Fruit fly (Drosophila melanogaster) whole organism, embryonic: ENCODE measurements around the gene CG1542.

Experiments used
- ATbp ChIP-seq: fragments of 200-800 bp; sonication (Bioruptor generic); optimal IDR thresholded peaks from 2 replicates; lab custom pipeline; 2017; ENCODE audit warnings: missing biosample characterization, mild to moderate bottlenecking, missing genetic modification characterization, missing genetic modification reagents
- Awh ChIP-seq: fragments of 200-800 bp; sonication (Bioruptor generic); IDR thresholded peaks from 2 replicates; pipeline ENCODE4, ENCODE4 v1.3.6; 2022; ENCODE audit warnings: missing biosample characterization, missing genetic modification characterization
- Bdp1 ChIP-seq: fragments of 200-800 bp; sonication (Bioruptor generic); optimal IDR thresholded peaks from 3 replicates; lab custom pipeline; 2016; ENCODE audit warnings: missing biosample characterization, missing genetic modification characterization
- Blimp-1 ChIP-seq: fragments of 200-800 bp; sonication (Bioruptor generic); optimal IDR thresholded peaks from 3 replicates; lab custom pipeline; 2018; ENCODE audit warnings: missing biosample characterization, missing genetic modification characterization, mild to moderate bottlenecking, moderate library complexity, missing genetic modification reagents
- Bteb2 ChIP-seq: fragments of 200-800 bp; sonication (Bioruptor generic); optimal IDR thresholded peaks from 2 replicates; lab custom pipeline; 2016; ENCODE audit warnings: missing biosample characterization, missing genetic modification characterization
- CG10462 ChIP-seq: fragments of 200-800 bp; sonication (Bioruptor generic); optimal IDR thresholded peaks from 2 replicates; lab custom pipeline; 2016; ENCODE audit warnings: missing biosample characterization, missing genetic modification characterization
- CG11696 ChIP-seq: fragments of 200-800 bp; sonication (Bioruptor generic); IDR thresholded peaks from 2 replicates; pipeline ENCODE4 v1.3.6; 2022; ENCODE audit warnings: missing biosample characterization, missing genetic modification characterization
- CG13123 ChIP-seq: fragments of 200-800 bp; sonication (Bioruptor generic); optimal IDR thresholded peaks from 2 replicates; lab custom pipeline; 2016; ENCODE audit warnings: missing biosample characterization, missing genetic modification characterization
- CG18476 ChIP-seq: fragments of 200-800 bp; sonication (Bioruptor generic); optimal IDR thresholded peaks from 2 replicates; lab custom pipeline; 2016; ENCODE audit warnings: missing biosample characterization, mild to moderate bottlenecking, missing genetic modification characterization
- CG18764 ChIP-seq: fragments of 200-800 bp; sonication (Bioruptor generic); optimal IDR thresholded peaks from 3 replicates; lab custom pipeline; 2016; ENCODE audit warnings: missing biosample characterization, missing genetic modification characterization
- CG2199 ChIP-seq: fragments of 200-800 bp; sonication (Bioruptor generic); IDR thresholded peaks from 3 replicates; pipeline ENCODE4 v1.3.6; 2022; ENCODE audit warnings: missing biosample characterization, missing genetic modification characterization
- CG34422 ChIP-seq: fragments of 200-800 bp; sonication (Bioruptor generic); IDR thresholded peaks from 3 replicates; pipeline ENCODE4 v1.3.6; 2022; ENCODE audit warnings: missing biosample characterization, missing genetic modification characterization
- CG42726 ChIP-seq: fragments of 200-800 bp; sonication (Bioruptor generic); IDR thresholded peaks from 2 replicates; pipeline ENCODE4 v1.3.6; 2022; ENCODE audit warnings: missing biosample characterization, missing genetic modification characterization; ENCODE audit not compliant: partially characterized antibody
- CG4730 ChIP-seq: fragments of 200-800 bp; sonication (Bioruptor generic); IDR thresholded peaks from 2 replicates; pipeline ENCODE4 v1.3.6; 2022; ENCODE audit warnings: missing biosample characterization, missing genetic modification characterization
- CG5180 ChIP-seq: fragments of 200-800 bp; sonication (Bioruptor generic); optimal IDR thresholded peaks from 3 replicates; lab custom pipeline; 2017; ENCODE audit warnings: missing biosample characterization, missing genetic modification characterization, mild to moderate bottlenecking, moderate library complexity, missing genetic modification reagents
- CG6654 ChIP-seq: fragments of 200-800 bp; sonication (Bioruptor generic); optimal IDR thresholded peaks from 2 replicates; lab custom pipeline; 2017; ENCODE audit warnings: missing biosample characterization, mild to moderate bottlenecking, missing genetic modification characterization
- CG6791 ChIP-seq: fragments of 200-800 bp; sonication (Bioruptor generic); IDR thresholded peaks from 3 replicates; pipeline ENCODE4 v1.3.6; 2022; ENCODE audit warnings: missing biosample characterization, missing genetic modification characterization; ENCODE audit not compliant: partially characterized antibody
- CG6813 ChIP-seq: fragments of 200-800 bp; sonication (Bioruptor generic); optimal IDR thresholded peaks from 2 replicates; lab custom pipeline; 2017; ENCODE audit warnings: missing biosample characterization, missing genetic modification characterization, mild to moderate bottlenecking, moderate library complexity, missing genetic modification reagents
- Doc2 ChIP-seq: fragments of 200-800 bp; sonication (Bioruptor generic); IDR thresholded peaks from 2 replicates; pipeline ENCODE4 v1.3.6; 2022; ENCODE audit warnings: missing biosample characterization, missing genetic modification characterization
- Dp ChIP-seq: fragments of 200-800 bp; sonication (Bioruptor generic); optimal IDR thresholded peaks from 2 replicates; lab custom pipeline; 2018; ENCODE audit warnings: missing biosample characterization, mild to moderate bottlenecking, missing genetic modification characterization, moderate library complexity
- Drgx ChIP-seq: fragments of 200-800 bp; sonication (Bioruptor generic); IDR thresholded peaks from 2 replicates; pipeline ENCODE4 v1.3.6; 2022; ENCODE audit warnings: missing biosample characterization, missing genetic modification characterization
- GATAe ChIP-seq: fragments of 200-800 bp; sonication (Bioruptor generic); conservative IDR thresholded peaks from 2 replicates; pipeline ENCODE4 v1.3.6; 2022; ENCODE audit warnings: missing biosample characterization, missing genetic modification characterization
- HLH4C ChIP-seq: fragments of 200-800 bp; sonication (Bioruptor generic); IDR thresholded peaks from 3 replicates; pipeline ENCODE4 v1.3.6; 2022; ENCODE audit warnings: missing biosample characterization, missing genetic modification characterization; ENCODE audit not compliant: partially characterized antibody
- HLH54F ChIP-seq: fragments of 200-800 bp; sonication (Bioruptor generic); optimal IDR thresholded peaks from 3 replicates; lab custom pipeline; 2016; ENCODE audit warnings: missing biosample characterization, missing genetic modification characterization
- MBD-R2 ChIP-seq: fragments of 200-800 bp; sonication (Bioruptor generic); IDR thresholded peaks from 2 replicates; pipeline ENCODE4 v1.3.6; 2022; ENCODE audit warnings: missing biosample characterization, missing genetic modification characterization
- Opbp ChIP-seq: fragments of 200-800 bp; sonication (Bioruptor generic); IDR thresholded peaks from 3 replicates; pipeline ENCODE4 v1.3.6; 2022; ENCODE audit warnings: missing biosample characterization, missing genetic modification characterization; ENCODE audit not compliant: partially characterized antibody
- Scr ChIP-seq: fragments of 200-800 bp; sonication (Bioruptor generic); IDR thresholded peaks from 2 replicates; pipeline ENCODE4 v1.3.6; 2022; ENCODE audit warnings: missing biosample characterization, missing genetic modification characterization; ENCODE audit not compliant: partially characterized antibody
- Sry-β ChIP-seq: fragments of 200-800 bp; sonication (Bioruptor generic); optimal IDR thresholded peaks from 2 replicates; lab custom pipeline; 2018; ENCODE audit warnings: missing biosample characterization, mild to moderate bottlenecking, missing genetic modification characterization, moderate library complexity
- Ssrp ChIP-seq: fragments of 200-800 bp; sonication (Bioruptor generic); optimal IDR thresholded peaks from 2 replicates; lab custom pipeline; 2018; ENCODE audit warnings: missing biosample characterization, mild to moderate bottlenecking, missing genetic modification characterization, moderate library complexity
- Tbp ChIP-seq: fragments of >200 bp; optimal IDR thresholded peaks from 2 replicates; lab custom pipeline; 2018; ENCODE audit warnings: missing biosample characterization, missing genetic modification characterization
- ab ChIP-seq: fragments of 200-800 bp; sonication (Bioruptor generic); optimal IDR thresholded peaks from 2 replicates; lab custom pipeline; 2016; ENCODE audit warnings: missing biosample characterization, missing genetic modification characterization
- cad ChIP-seq: fragments of >200 bp; optimal IDR thresholded peaks from 2 replicates; lab custom pipeline; 2017; ENCODE audit warnings: missing biosample characterization, missing genetic modification characterization
- dimm ChIP-seq: fragments of 200-800 bp; sonication (Bioruptor generic); IDR thresholded peaks from 2 replicates; pipeline ENCODE4 v1.3.6; 2022; ENCODE audit warnings: missing biosample characterization, missing genetic modification characterization
- dysf ChIP-seq: fragments of 200-800 bp; sonication (Bioruptor generic); IDR thresholded peaks from 3 replicates; pipeline ENCODE4 v1.3.6; 2022; ENCODE audit warnings: missing biosample characterization, missing genetic modification characterization
- en ChIP-seq: fragments of 200-800 bp; sonication (Bioruptor generic); optimal IDR thresholded peaks from 2 replicates; lab custom pipeline; 2016; ENCODE audit warnings: missing biosample characterization, missing genetic modification characterization
- esg ChIP-seq: fragments of 200-800 bp; sonication (Bioruptor generic); conservative IDR thresholded peaks from 2 replicates; pipeline ENCODE4 v1.3.6; 2022; ENCODE audit warnings: missing biosample characterization, missing genetic modification characterization
- fd102C ChIP-seq: fragments of 200-800 bp; sonication (Bioruptor generic); optimal IDR thresholded peaks from 2 replicates; lab custom pipeline; 2018; ENCODE audit warnings: missing biosample characterization, mild to moderate bottlenecking, missing genetic modification characterization, moderate library complexity
- fd64A ChIP-seq: fragments of 200-800 bp; sonication (Bioruptor generic); optimal IDR thresholded peaks from 3 replicates; lab custom pipeline; 2018; ENCODE audit warnings: missing biosample characterization, mild to moderate bottlenecking, missing genetic modification characterization
- gem ChIP-seq: fragments of 200-800 bp; sonication (Bioruptor generic); optimal IDR thresholded peaks from 2 replicates; lab custom pipeline; 2019; ENCODE audit warnings: missing biosample characterization, mild to moderate bottlenecking, missing genetic modification characterization, moderate library complexity
- hbn ChIP-seq: fragments of 200-800 bp; sonication (Bioruptor generic); IDR thresholded peaks from 2 replicates; pipeline ENCODE4 v1.3.6; 2022; ENCODE audit warnings: missing biosample characterization, missing genetic modification characterization; ENCODE audit not compliant: partially characterized antibody
- pita ChIP-seq: fragments of 200-800 bp; sonication (Bioruptor generic); optimal IDR thresholded peaks from 2 replicates; lab custom pipeline; 2017; ENCODE audit warnings: missing biosample characterization, mild to moderate bottlenecking, missing genetic modification characterization
- psq ChIP-seq: fragments of 200-800 bp; sonication (Bioruptor generic); optimal IDR thresholded peaks from 2 replicates; lab custom pipeline; 2017; ENCODE audit warnings: missing biosample characterization, missing genetic modification characterization
- schlank ChIP-seq: fragments of 200-800 bp; sonication (Bioruptor generic); optimal IDR thresholded peaks from 2 replicates; lab custom pipeline; 2018; ENCODE audit warnings: missing biosample characterization, mild to moderate bottlenecking, missing genetic modification characterization
- usp ChIP-seq: fragments of >200 bp; optimal IDR thresholded peaks from 2 replicates; lab custom pipeline; 2017; ENCODE audit warnings: missing biosample characterization, missing genetic modification characterization
- zf30C ChIP-seq: fragments of 200-800 bp; sonication (Bioruptor generic); optimal IDR thresholded peaks from 3 replicates; lab custom pipeline; 2018; ENCODE audit warnings: missing biosample characterization, mild to moderate bottlenecking, missing genetic modification characterization

The CG1542 gene

DNA sequence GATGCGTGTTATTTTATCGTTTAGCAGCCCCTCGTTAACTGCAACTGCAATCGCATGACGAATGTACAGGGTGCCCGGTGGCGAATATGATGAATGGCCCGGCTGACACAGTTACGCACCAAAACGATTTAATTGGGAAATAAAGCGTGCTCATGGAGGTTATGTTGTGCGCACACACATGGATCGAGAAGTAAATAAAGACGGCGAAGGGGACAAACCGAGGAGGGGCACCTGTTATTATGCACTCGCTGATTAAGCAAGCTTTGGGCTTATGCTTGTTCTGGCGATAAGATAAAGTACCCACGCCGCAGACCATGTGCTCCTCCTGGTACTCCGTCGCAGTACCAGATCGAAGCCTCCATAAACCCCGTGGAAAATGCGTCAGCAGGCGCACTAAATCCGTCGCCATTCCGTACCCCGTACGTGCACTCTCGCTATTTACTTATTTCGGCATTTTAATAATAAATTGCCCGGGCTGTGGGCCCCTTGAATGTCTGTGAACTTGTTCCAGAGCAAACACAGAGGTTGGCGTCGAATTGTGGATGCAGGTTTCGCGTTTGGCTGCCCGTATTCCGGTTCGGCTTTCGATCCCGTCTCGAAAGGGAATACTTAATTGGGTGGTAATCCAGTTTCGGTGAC, 11.9 kb downstream of the CG1542 start (continued):
- TF ChIP-seq ATbp (GFP tag; lab: Kevin White, UChicago), result peak; percentile 22
- no peak for TF ChIP-seq Bteb2 (GFP tag; lab: Kevin White, UChicago)
- TF ChIP-seq Drgx, result peak; percentile 73
- no peak for TF ChIP-seq ab (GFP tag; lab: Kevin White, UChicago)
- no peak for TF ChIP-seq dimm (GFP tag; lab: Robert Waterston, UW)
- peak; percentile 39; the same call in 1 of the 3 replicates for TF ChIP-seq CG34422 (GFP tag; lab: Robert Waterston, UW)
- TF ChIP-seq zf30C (GFP tag; lab: Kevin White, UChicago), result no peak
- TF ChIP-seq schlank (tag; lab: Kevin White, UChicago), result no peak
- TF ChIP-seq CG4730 (GFP tag; lab: Robert Waterston, UW), result no peak
- no peak for TF ChIP-seq CG18764
- TF ChIP-seq Scr (GFP tag; lab: Robert Waterston, UW), result no peak
- TF ChIP-seq gem (tag; lab: Kevin White, UChicago), result no peak
- no peak for TF ChIP-seq fd102C (GFP tag; lab: Kevin White, UChicago)
- no peak for TF ChIP-seq dysf (GFP tag; lab: Robert Waterston, UW)
- TF ChIP-seq CG13123 (GFP tag; lab: Kevin White, UChicago), result no peak
- no peak for TF ChIP-seq MBD-R2
- no peak for TF ChIP-seq CG10462 (GFP tag; lab: Kevin White, UChicago)
- no peak for TF ChIP-seq Bdp1 (GFP tag; lab: Kevin White, UChicago)
- no peak for TF ChIP-seq hbn (GFP tag; lab: Robert Waterston, UW)
- TF ChIP-seq cad (GFP tag; lab: Kevin White, UChicago), result no peak
- no peak for TF ChIP-seq usp (GFP tag; lab: Kevin White, UChicago)
- no peak for TF ChIP-seq HLH54F (GFP tag; lab: Kevin White, UChicago)
- no peak for TF ChIP-seq Dp (GFP tag; lab: Kevin White, UChicago)
- TF ChIP-seq psq (GFP tag; lab: Kevin White, UChicago), result no peak
- TF ChIP-seq Awh, result no peak
- no peak for TF ChIP-seq fd64A (GFP tag; lab: Kevin White, UChicago)
- no peak for TF ChIP-seq Blimp-1 (GFP tag; lab: Kevin White, UChicago)

- TF ChIP-seq CG18476 (GFP tag; lab: Kevin White, UChicago) (no peak), Opbp (peak; percentile 11; the same call in 1 of the 3 replicates), CG11696 (GFP tag; lab: Robert Waterston, UW) (no peak), CG6813 (GFP tag; lab: Kevin White, UChicago) (no peak), CG5180 (GFP tag; lab: Kevin White, UChicago) (no peak), CG42726 (0 out of 2 replicates have a peak, but pooled peaks have one; percentile 9), pita (GFP tag; lab: Kevin White, UChicago) (peak; percentile 8), Sry-β (no peak), CG6654 (peak; percentile 98), CG2199 (GFP tag; lab: Robert Waterston, UW) (peak; percentile 75; the same call in 1 of the 3 replicates), GATAe (GFP tag; lab: Robert Waterston, UW) (no peak), Tbp (GFP tag; lab: Kevin White, UChicago) (peak; percentile 8), HLH4C (GFP tag; lab: Robert Waterston, UW) (no peak), Ssrp (peak; percentile 1), en (GFP tag; lab: Kevin White, UChicago) (no peak), CG6791 (GFP tag; lab: Robert Waterston, UW) (0 out of 3 replicates have a peak, but pooled peaks have one; percentile 40), Doc2 (GFP tag; lab: Robert Waterston, UW) (no peak), esg (GFP tag; lab: Robert Waterston, UW) (no peak)
Measured at dm6 chr3R:31231134-31231533, 17.9 kb downstream of the CG1542 start.
